Fruit fly (Drosophila melanogaster): ENCODE results near the gene Jon74E.

DNA sequence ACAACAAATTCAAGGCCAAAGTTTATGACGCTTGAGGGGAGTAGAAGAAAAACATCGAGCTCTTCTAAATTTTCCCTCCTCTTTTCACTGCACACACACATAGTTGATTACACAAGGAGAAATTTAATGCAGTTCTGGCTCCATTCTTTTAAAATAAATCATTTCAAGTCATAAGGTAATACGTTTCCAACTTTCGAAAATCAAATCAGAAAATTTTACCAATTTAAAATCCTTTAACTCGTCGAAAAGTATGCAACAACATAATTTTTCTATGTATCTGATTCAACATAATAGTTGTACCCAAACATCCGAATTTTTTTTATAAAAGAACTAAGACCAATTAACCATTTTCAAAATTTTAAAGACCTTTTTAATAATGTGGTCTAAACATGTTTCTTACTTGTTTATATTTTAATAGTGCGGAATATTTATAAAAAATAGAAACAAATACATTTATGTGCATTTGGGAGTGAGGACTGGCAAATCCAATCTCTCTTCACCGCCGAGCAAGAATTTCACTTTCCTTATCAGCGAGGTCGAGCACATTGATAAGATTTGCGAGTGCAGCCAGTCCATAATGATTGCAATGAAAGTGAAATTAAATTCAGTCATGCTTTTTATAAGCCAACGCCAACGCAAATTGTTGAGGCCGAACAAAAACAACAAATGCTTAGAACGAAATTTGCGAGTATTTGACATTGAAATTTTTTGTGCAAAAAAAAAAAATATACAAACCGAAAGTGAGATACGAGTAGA is 42.7 kb downstream of the Jon74E start:
- TF ChIP-seq CG3407 (GFP tag; optimal IDR thresholded peaks at IDR 0.05) (no peak), bcd (GFP tag; optimal IDR thresholded peaks at IDR 0.05) (no peak), sd (tag; optimal IDR thresholded peaks at IDR 0.05) (no peak), shn (GFP tag; optimal IDR thresholded peaks at IDR 0.05) (no peak), Hr78 (GFP tag; optimal IDR thresholded peaks at IDR 0.05) (no peak), Bdp1 (GFP tag; optimal IDR thresholded peaks at IDR 0.05) (no peak), CkIIα-i1 (GFP tag; IDR thresholded peaks at IDR 0.05) (no peak), lmd (GFP tag; IDR thresholded peaks at IDR 0.05) (no peak), CG2129 (GFP tag; IDR thresholded peaks at IDR 0.05; ENCODE audit: partially characterized antibody) (no peak)
